Fruit fly (Drosophila melanogaster): ENCODE data around the gene CG7557.

Gene CG7557

DNA sequence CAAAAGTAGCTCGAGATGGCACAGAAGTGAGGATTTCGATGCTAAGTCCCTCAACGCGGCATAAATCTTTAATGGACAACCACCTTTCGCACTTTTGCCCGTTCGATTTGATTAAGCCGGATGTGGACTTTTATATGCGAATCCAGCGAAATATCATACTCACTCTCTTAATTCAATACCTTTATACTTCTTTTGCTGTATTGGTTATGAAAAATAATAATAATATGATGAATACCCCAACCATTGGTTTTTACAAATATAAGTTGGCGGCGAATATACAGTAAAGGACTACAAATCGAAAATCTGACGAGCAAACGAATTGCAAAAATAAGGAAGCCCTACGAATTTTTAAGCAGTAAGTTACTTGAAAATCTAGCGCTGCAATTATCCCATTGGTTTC, 28.0 kb downstream of the CG7557 start, which contains the start of gene Vha16-3:
Vha16-3 (plus strand) TSS at position 301 of the 400 bp plus-strand sequence.
- TF ChIP-seq Myc (optimal IDR thresholded peaks at IDR 0.05) (no peak), psq (optimal IDR thresholded peaks at IDR 0.05) (no peak), ttk (optimal IDR thresholded peaks at IDR 0.05) (no peak), Sin3A (optimal IDR thresholded peaks at IDR 0.05) (no peak), h (optimal IDR thresholded peaks at IDR 0.05) (no peak), insv (optimal IDR thresholded peaks at IDR 0.05) (no peak)

DNA sequence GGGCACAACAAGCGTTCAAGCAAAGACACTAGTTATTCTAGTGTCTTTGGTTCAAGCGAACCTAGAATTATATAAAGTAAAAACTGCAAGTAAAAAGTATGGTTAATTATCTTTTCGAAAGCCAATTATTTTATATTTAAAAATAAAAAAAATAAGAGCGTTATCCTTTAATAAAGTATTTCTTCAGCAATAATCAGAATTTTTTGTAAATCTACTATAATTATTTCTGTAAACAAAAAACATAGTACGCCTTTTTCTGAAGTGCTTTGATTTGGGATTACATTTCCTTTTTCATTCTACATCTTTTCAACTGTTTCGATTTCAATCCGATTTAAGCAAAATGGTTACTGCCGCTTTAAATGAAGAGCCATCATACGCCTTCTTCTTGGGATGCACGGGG, 29.7 kb downstream of the CG7557 start, which contains the start of gene Vha16-2:
Vha16-2 (plus strand) TSS at position 301 of the 400 bp plus-strand sequence.
- TF ChIP-seq Myc (optimal IDR thresholded peaks at IDR 0.05) (no peak), psq (optimal IDR thresholded peaks at IDR 0.05) (no peak), ttk (optimal IDR thresholded peaks at IDR 0.05) (no peak), Sin3A (optimal IDR thresholded peaks at IDR 0.05) (no peak), insv (optimal IDR thresholded peaks at IDR 0.05) (no peak), h (optimal IDR thresholded peaks at IDR 0.05) (no peak)

DNA sequence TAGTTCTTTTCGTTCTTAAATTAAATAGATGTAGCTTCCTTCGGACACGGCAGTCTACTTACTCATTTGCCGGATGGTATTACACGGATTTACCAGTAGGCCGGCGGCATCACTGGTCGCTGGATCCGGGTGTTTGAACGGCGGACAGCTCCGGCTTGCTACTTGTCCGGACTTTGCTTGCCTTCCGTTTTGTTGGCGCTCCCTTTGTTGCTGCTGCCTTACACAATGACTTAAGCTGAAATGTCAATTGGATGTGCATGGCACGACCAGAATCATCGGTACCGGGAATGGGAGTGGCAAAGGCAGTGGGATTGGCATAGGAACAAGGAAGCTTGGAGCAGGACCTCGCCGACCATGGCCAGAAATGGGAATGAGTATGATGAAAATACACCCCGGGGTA, 35.3 kb downstream of the CG7557 start:
- TF ChIP-seq Myc (optimal IDR thresholded peaks at IDR 0.05) (no peak), insv (optimal IDR thresholded peaks at IDR 0.05) (no peak), psq (optimal IDR thresholded peaks at IDR 0.05) (no peak), ttk (optimal IDR thresholded peaks at IDR 0.05) (no peak), Sin3A (optimal IDR thresholded peaks at IDR 0.05) (no peak), h (optimal IDR thresholded peaks at IDR 0.05) (no peak)

DNA sequence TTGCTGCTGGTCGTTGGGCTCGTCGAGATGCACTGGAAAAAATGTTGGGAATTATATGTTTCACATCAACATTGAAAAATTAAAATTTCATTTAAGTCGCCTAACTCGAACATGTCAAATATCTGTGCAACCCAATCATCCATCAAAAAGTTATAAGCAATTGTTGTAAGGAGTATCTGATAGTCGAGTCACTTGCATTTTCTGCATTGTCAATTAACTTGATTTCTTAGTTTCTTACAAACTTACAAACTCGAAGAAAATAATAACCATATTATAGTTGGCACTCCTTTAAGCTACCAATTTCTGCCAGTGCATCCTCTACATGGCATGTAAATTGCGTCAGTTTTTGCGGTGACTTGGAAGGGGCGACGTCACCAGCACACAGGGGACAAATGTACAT, 38.2 kb downstream of the CG7557 start:
- TF ChIP-seq psq (optimal IDR thresholded peaks at IDR 0.05) (no peak), insv (optimal IDR thresholded peaks at IDR 0.05) (no peak), Sin3A (optimal IDR thresholded peaks at IDR 0.05) (no peak), h (optimal IDR thresholded peaks at IDR 0.05) (no peak), ttk (optimal IDR thresholded peaks at IDR 0.05) (no peak), Myc (optimal IDR thresholded peaks at IDR 0.05) (no peak)

DNA sequence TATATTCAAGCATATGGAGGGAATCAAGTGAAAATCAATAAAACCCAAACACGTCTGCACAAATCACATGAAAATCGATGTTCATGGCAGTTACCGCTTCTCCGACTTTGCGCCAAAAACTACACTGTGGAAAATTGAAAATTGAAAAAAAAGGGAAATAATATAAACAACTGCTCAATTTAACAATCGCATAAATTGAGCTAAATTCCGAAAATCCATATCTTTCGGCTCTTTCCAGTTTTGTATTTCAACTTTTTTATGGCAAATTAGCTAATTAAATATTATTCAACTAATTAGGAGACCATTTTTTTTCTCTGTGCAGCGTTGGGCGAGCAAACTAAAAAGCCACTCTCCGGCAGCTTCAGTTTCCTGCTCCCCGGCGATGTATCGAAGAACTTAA, 39.5 kb downstream of the CG7557 start:
- no peak for TF ChIP-seq psq (optimal IDR thresholded peaks at IDR 0.05)
- TF ChIP-seq ttk (optimal IDR thresholded peaks at IDR 0.05) = no peak
- TF ChIP-seq Myc (optimal IDR thresholded peaks at IDR 0.05) = no peak
- TF ChIP-seq insv (optimal IDR thresholded peaks at IDR 0.05) = no peak
- no peak for TF ChIP-seq Sin3A (optimal IDR thresholded peaks at IDR 0.05)
- TF ChIP-seq h (optimal IDR thresholded peaks at IDR 0.05) = no peak

DNA sequence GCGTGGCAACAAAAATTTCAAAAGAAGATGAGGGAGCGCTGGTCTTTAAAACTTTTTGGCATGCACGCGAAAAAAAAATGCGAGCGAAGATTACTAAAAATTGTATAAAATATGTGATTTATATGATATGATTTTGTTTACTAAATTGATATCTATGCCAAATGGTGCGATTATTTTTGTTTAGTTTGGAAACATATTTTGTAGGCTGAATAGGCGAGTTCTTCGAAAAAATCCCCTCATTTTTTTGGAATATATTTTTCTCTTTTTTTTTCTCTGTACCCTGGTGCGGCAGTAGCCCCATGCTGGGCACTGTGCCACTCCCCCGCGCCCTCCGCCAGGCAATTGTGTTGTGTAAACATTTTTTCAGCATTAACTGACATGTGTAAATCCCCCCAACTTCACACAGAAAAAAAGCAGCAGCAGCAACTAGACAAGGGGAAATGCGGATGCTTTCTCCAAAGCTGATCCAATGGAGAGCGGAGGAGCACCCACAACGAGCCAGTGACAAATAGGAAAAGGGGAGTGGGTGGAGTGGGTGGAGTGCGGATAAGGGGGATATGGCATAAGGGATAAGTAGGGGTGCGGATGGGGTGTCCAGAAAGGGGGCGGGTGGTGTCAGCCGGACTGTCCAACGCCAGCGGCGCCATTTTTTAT, 41.1 kb downstream of the CG7557 start:
- TF ChIP-seq psq (optimal IDR thresholded peaks at IDR 0.05) (no peak), Myc (optimal IDR thresholded peaks at IDR 0.05) (no peak), ttk (optimal IDR thresholded peaks at IDR 0.05) (no peak), insv (optimal IDR thresholded peaks at IDR 0.05) (no peak), Sin3A (optimal IDR thresholded peaks at IDR 0.05) (no peak), h (optimal IDR thresholded peaks at IDR 0.05) (no peak)

DNA sequence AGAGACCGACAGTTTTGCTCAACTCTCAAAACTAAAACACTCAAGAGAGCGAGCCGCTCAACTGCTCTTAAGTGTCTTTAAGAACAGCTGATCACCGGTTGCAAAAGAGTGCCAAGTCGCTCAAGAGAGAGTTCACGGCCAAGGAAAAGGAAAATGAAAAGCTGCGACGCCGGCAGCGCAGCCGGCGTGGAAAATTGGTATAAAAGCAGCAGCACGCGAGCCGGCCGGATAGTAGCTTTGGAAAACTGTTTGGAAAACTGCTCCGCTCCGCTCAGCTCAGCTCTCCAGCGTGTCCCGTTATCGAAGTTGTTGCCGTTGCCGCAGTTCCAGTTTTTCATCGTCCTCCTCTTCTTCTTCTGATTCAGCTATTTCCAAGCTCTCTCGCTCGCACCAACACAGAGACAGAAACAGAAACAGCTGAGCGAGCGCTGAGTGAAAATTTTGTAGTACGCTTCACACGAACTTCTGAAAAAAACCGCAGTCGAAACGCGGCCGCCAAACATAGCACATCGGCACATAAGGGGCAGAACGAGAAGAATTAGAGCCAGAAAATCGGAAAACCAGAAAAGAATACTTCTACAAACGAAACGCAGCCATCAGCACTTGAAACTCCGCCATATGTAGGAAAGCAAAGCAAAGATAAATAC, 42.5 kb downstream of the CG7557 start, which contains the start of gene chrb:
chrb (plus strand) TSS at position 224 of the 647 bp plus-strand sequence.
- TF ChIP-seq h (optimal IDR thresholded peaks at IDR 0.05) (no peak), insv (optimal IDR thresholded peaks at IDR 0.05) (no peak), psq (optimal IDR thresholded peaks at IDR 0.05) (no peak), Myc (optimal IDR thresholded peaks at IDR 0.05) (no peak), ttk (optimal IDR thresholded peaks at IDR 0.05) (no peak)

DNA sequence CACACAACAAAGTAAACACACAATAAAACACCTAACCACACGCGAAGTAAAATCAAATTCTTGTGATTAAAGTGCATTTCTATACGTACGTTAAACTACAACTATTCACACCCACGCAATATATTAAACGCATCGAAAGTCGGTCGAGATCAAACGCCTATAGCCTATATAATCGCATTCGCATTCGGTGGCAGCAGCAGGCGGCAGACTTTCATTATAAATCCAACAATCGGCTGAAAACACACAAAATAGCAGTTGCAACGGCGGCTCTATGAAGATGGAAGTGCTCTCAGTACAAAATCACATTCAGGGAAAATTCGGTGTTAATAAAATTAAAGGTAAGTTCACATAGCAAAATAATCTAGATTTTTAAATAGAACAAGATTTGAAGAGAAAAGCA, 43.3 kb downstream of the CG7557 start:
- no peak for TF ChIP-seq Sin3A (optimal IDR thresholded peaks at IDR 0.05)
- no peak for TF ChIP-seq ttk (optimal IDR thresholded peaks at IDR 0.05)
- no peak for TF ChIP-seq Myc (optimal IDR thresholded peaks at IDR 0.05)
- TF ChIP-seq h (optimal IDR thresholded peaks at IDR 0.05) = no peak
- no peak for TF ChIP-seq psq (optimal IDR thresholded peaks at IDR 0.05)
- TF ChIP-seq insv (optimal IDR thresholded peaks at IDR 0.05) = no peak

DNA sequence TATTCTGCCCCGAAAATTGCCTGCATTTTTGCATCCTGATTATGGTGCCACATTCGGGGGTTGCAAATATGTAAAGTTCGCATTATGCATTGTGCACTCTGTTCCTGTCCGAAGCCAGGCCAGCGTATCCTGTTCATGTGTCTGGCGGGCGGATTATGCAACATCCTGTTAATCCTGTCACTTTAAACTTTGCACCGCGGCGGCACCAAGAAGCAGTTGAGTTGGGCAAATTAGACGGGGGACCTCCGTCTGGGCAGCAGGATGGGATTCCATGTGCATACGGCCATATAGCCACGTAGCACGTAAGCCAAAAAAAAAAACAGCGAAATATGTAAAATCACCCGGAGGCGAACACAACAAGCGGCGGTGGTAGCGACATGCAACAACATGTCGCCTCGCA, 44.5 kb downstream of the CG7557 start:
- TF ChIP-seq Myc (optimal IDR thresholded peaks at IDR 0.05) (no peak), Sin3A (optimal IDR thresholded peaks at IDR 0.05) (no peak), h (optimal IDR thresholded peaks at IDR 0.05) (no peak), insv (optimal IDR thresholded peaks at IDR 0.05) (no peak), ttk (optimal IDR thresholded peaks at IDR 0.05) (no peak), psq (optimal IDR thresholded peaks at IDR 0.05) (no peak)

DNA sequence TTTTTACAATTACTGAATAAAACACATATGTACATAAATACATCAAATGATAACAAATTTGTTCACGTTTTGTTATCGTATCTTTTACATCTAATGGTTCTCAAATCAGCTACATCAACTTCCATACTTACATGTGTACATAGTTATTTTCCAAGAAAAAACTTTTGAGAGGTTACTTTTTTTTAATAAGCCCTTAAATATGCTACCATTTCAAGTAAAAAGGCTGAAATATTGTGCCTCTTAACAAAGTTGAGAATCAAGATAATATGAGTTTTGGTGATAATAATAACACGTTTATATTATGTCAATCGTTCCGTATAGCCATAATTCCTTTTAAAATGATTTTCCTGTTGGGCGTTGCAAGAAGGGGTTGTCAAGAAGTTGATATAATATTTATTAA, 45.6 kb downstream of the CG7557 start:
- TF ChIP-seq psq (optimal IDR thresholded peaks at IDR 0.05) (no peak), insv (optimal IDR thresholded peaks at IDR 0.05) (no peak), ttk (optimal IDR thresholded peaks at IDR 0.05) (no peak), Sin3A (optimal IDR thresholded peaks at IDR 0.05) (no peak), h (optimal IDR thresholded peaks at IDR 0.05) (no peak), Myc (optimal IDR thresholded peaks at IDR 0.05) (no peak)

DNA sequence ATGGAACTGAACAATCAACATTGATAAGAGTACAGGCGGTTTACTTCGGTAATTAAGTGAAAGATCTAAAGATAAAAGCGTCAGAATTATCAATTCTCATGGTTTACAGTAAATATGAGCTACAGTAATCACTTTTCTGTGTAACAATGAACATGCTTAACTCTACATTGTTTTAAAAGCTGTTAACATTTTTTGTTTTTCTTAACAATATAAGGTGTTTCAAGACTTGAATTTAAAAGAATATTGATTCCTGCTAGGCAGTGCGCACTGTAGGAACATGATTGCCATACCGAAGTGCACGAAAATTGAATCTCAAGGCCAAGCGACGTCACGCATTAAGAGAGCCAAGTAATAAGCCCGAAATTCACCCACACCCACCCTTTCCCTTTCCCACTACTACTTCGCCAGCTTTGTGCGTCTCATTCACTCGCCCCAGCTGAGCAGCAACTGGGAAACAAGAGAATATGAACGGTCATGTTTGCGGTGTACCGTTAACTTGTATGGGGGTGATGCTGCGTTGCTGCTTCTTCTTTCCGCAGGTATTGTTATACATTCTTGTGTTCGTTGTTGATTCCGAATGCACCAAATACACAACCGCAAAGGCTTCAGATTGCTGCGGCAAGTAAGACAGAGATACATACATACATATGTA, 46.4 kb downstream of the CG7557 start:
- no peak for TF ChIP-seq Myc (optimal IDR thresholded peaks at IDR 0.05)
- no peak for TF ChIP-seq psq (optimal IDR thresholded peaks at IDR 0.05)
- no peak for TF ChIP-seq h (optimal IDR thresholded peaks at IDR 0.05)
- TF ChIP-seq insv (optimal IDR thresholded peaks at IDR 0.05) = no peak
- no peak for TF ChIP-seq Sin3A (optimal IDR thresholded peaks at IDR 0.05)
- TF ChIP-seq ttk (optimal IDR thresholded peaks at IDR 0.05) = no peak

DNA sequence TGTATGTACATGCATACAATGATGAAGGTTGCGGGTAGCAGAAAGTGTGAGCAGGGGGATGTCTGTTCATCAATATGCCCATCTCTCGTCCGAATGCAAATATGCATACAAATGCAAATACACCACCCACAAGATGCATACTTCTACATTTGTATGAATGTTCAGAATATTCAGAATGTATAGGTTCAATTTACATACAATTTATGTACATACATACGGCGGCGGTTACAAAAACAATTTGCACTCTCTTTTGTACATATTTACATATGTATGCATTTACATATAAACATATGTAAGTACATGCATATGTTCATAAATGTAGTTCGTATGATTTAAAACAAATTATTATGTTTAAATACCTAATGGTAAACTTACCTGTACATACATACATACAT, 46.9 kb downstream of the CG7557 start:
- no peak for TF ChIP-seq Sin3A (optimal IDR thresholded peaks at IDR 0.05)
- no peak for TF ChIP-seq Myc (optimal IDR thresholded peaks at IDR 0.05)
- no peak for TF ChIP-seq psq (optimal IDR thresholded peaks at IDR 0.05)
- TF ChIP-seq insv (optimal IDR thresholded peaks at IDR 0.05) = no peak
- TF ChIP-seq ttk (optimal IDR thresholded peaks at IDR 0.05) = no peak
- TF ChIP-seq h (optimal IDR thresholded peaks at IDR 0.05) = no peak

Measured in Kc167 (cell line).